Fruit fly (Drosophila melanogaster) whole organism, embryonic: ENCODE measurements around the gene Pvr.

Experiments
- Abd-B ChIP-seq: fragments of 200-800 bp; sonication (Bioruptor generic); optimal IDR thresholded peaks from 2 replicates; lab custom pipeline; 2018; ENCODE audit warnings: missing biosample characterization, mild to moderate bottlenecking, missing genetic modification characterization, moderate library complexity
- Adf1 ChIP-seq: fragments of 200-800 bp; sonication (Bioruptor generic); IDR thresholded peaks from 2 replicates; pipeline ENCODE4 v1.3.6; 2022; ENCODE audit warnings: missing biosample characterization, missing genetic modification characterization
- Asciz ChIP-seq: fragments of 200-800 bp; sonication (Bioruptor generic); optimal IDR thresholded peaks from 2 replicates; lab custom pipeline; 2017; ENCODE audit warnings: missing biosample characterization, mild to moderate bottlenecking, missing genetic modification characterization, missing genetic modification reagents
- Awh ChIP-seq: fragments of 200-800 bp; sonication (Bioruptor generic); IDR thresholded peaks from 2 replicates; pipeline ENCODE4, ENCODE4 v1.3.6; 2022; ENCODE audit warnings: missing biosample characterization, missing genetic modification characterization
- BEAF-32 ChIP-seq: fragments of 200-800 bp; sonication (Bioruptor generic); optimal IDR thresholded peaks from 3 replicates; lab custom pipeline; 2017; ENCODE audit warnings: missing biosample characterization, missing genetic modification characterization, mild to moderate bottlenecking, moderate library complexity, missing genetic modification reagents
- CG10959 ChIP-seq: fragments of 200-800 bp; sonication (Bioruptor generic); IDR thresholded peaks from 2 replicates; pipeline ENCODE4 v1.3.6; 2022; ENCODE audit warnings: missing biosample characterization, missing genetic modification characterization
- CG11723 ChIP-seq: fragments of 200-800 bp; sonication (Bioruptor generic); optimal IDR thresholded peaks from 2 replicates; lab custom pipeline; 2017; ENCODE audit warnings: missing biosample characterization, mild to moderate bottlenecking, missing genetic modification characterization
- CG12236 ChIP-seq: fragments of 200-800 bp; sonication (Bioruptor generic); optimal IDR thresholded peaks from 2 replicates; lab custom pipeline; 2016; ENCODE audit warnings: missing biosample characterization, missing genetic modification characterization
- CG14860 ChIP-seq: fragments of 200-800 bp; sonication (Bioruptor generic); IDR thresholded peaks from 3 replicates; pipeline ENCODE4 v1.3.6; 2022; ENCODE audit warnings: missing biosample characterization, missing genetic modification characterization; ENCODE audit not compliant: partially characterized antibody
- CG15011 ChIP-seq: fragments of 200-800 bp; sonication (Bioruptor generic); optimal IDR thresholded peaks from 3 replicates; lab custom pipeline; 2018; ENCODE audit warnings: missing biosample characterization, mild to moderate bottlenecking, missing genetic modification characterization
- CG15514 ChIP-seq: fragments of 200-800 bp; sonication (Bioruptor generic); optimal IDR thresholded peaks from 3 replicates; lab custom pipeline; 2017; ENCODE audit warnings: missing biosample characterization, missing genetic modification characterization, mild to moderate bottlenecking, moderate library complexity, missing genetic modification reagents
- CG17802 ChIP-seq: fragments of 200-800 bp; sonication (Bioruptor generic); optimal IDR thresholded peaks from 2 replicates; lab custom pipeline; 2018; ENCODE audit warnings: missing biosample characterization, mild to moderate bottlenecking, missing genetic modification characterization, moderate library complexity
- CG18599 ChIP-seq: fragments of 200-800 bp; sonication (Bioruptor generic); optimal IDR thresholded peaks from 3 replicates; lab custom pipeline; 2017; ENCODE audit warnings: missing biosample characterization, missing genetic modification characterization, mild to moderate bottlenecking, moderate library complexity, missing genetic modification reagents
- CG18619 ChIP-seq: fragments of 200-800 bp; sonication (Bioruptor generic); optimal IDR thresholded peaks from 3 replicates; lab custom pipeline; 2017; ENCODE audit warnings: missing biosample characterization, mild to moderate bottlenecking, missing genetic modification characterization
- CG2199 ChIP-seq: fragments of 200-800 bp; sonication (Bioruptor generic); IDR thresholded peaks from 3 replicates; pipeline ENCODE4 v1.3.6; 2022; ENCODE audit warnings: missing biosample characterization, missing genetic modification characterization
- CG30403 ChIP-seq: fragments of 200-800 bp; sonication (Bioruptor generic); optimal IDR thresholded peaks from 3 replicates; lab custom pipeline; 2016; ENCODE audit warnings: missing biosample characterization, missing genetic modification characterization
- CG31388 ChIP-seq: fragments of 200-800 bp; sonication (Bioruptor generic); optimal IDR thresholded peaks from 2 replicates; lab custom pipeline; 2016; ENCODE audit warnings: missing biosample characterization, missing genetic modification characterization
- CG34422 ChIP-seq: fragments of 200-800 bp; sonication (Bioruptor generic); IDR thresholded peaks from 3 replicates; pipeline ENCODE4 v1.3.6; 2022; ENCODE audit warnings: missing biosample characterization, missing genetic modification characterization
- CG42726 ChIP-seq: fragments of 200-800 bp; sonication (Bioruptor generic); IDR thresholded peaks from 2 replicates; pipeline ENCODE4 v1.3.6; 2022; ENCODE audit warnings: missing biosample characterization, missing genetic modification characterization; ENCODE audit not compliant: partially characterized antibody
- CG5245 ChIP-seq: fragments of 200-800 bp; sonication (Bioruptor generic); optimal IDR thresholded peaks from 3 replicates; lab custom pipeline; 2016; ENCODE audit warnings: missing biosample characterization, missing genetic modification characterization
- CG6272 ChIP-seq: fragments of 200-800 bp; sonication (Bioruptor generic); IDR thresholded peaks from 2 replicates; pipeline ENCODE4 v1.3.6; 2022; ENCODE audit warnings: missing biosample characterization, missing genetic modification characterization
- CG6765 ChIP-seq: fragments of 200-800 bp; sonication (Bioruptor generic); optimal IDR thresholded peaks from 3 replicates; lab custom pipeline; 2017; ENCODE audit warnings: missing biosample characterization, mild to moderate bottlenecking, missing genetic modification characterization
- CG6854 ChIP-seq: fragments of 200-800 bp; sonication (Bioruptor generic); optimal IDR thresholded peaks from 3 replicates; lab custom pipeline; 2017; ENCODE audit warnings: missing biosample characterization, mild to moderate bottlenecking, missing genetic modification characterization
- CG8944 ChIP-seq: fragments of 200-800 bp; sonication (Bioruptor generic); optimal IDR thresholded peaks from 3 replicates; lab custom pipeline; 2016; ENCODE audit warnings: missing biosample characterization, missing genetic modification characterization
- CG9932 ChIP-seq: fragments of 200-800 bp; sonication (Bioruptor generic); IDR thresholded peaks from 2 replicates; pipeline ENCODE4 v1.3.6; 2022; ENCODE audit warnings: missing biosample characterization, missing genetic modification characterization
- Dad ChIP-seq: fragments of 200-800 bp; sonication (Bioruptor generic); optimal IDR thresholded peaks from 3 replicates; lab custom pipeline; 2016; ENCODE audit warnings: missing biosample characterization, missing genetic modification characterization
- HmgD ChIP-seq: fragments of 200-800 bp; sonication (Bioruptor generic); optimal IDR thresholded peaks from 3 replicates; lab custom pipeline; 2016; ENCODE audit warnings: missing biosample characterization, missing genetic modification characterization
- Hmr ChIP-seq: fragments of 200-800 bp; sonication (Bioruptor generic); optimal IDR thresholded peaks from 3 replicates; lab custom pipeline; 2017; ENCODE audit warnings: mild to moderate bottlenecking, missing biosample characterization, missing genetic modification reagents, missing genetic modification characterization
- Hr39 ChIP-seq: fragments of >200 bp; optimal IDR thresholded peaks from 2 replicates; lab custom pipeline; 2017
- MTF-1 ChIP-seq: fragments of 200-800 bp; sonication (Bioruptor generic); optimal IDR thresholded peaks from 2 replicates; lab custom pipeline; 2018; ENCODE audit warnings: missing biosample characterization, mild to moderate bottlenecking, missing genetic modification characterization, borderline replicate concordance
- Oli ChIP-seq: fragments of 200-800 bp; sonication (Bioruptor generic); optimal IDR thresholded peaks from 2 replicates; lab custom pipeline; 2018; ENCODE audit warnings: missing biosample characterization, mild to moderate bottlenecking, missing genetic modification characterization, moderate library complexity
- Six4 ChIP-seq: fragments of 200-800 bp; sonication (Bioruptor generic); optimal IDR thresholded peaks from 2 replicates; lab custom pipeline; 2016; ENCODE audit warnings: missing biosample characterization, missing genetic modification characterization
- Sry-β ChIP-seq: fragments of 200-800 bp; sonication (Bioruptor generic); optimal IDR thresholded peaks from 2 replicates; lab custom pipeline; 2018; ENCODE audit warnings: missing biosample characterization, mild to moderate bottlenecking, missing genetic modification characterization, moderate library complexity
- al ChIP-seq: fragments of 200-800 bp; sonication (Bioruptor generic); IDR thresholded peaks from 2 replicates; pipeline ENCODE4 v1.3.6; 2022; ENCODE audit warnings: missing biosample characterization, missing genetic modification characterization
- aop ChIP-seq: fragments of 200-800 bp; sonication (Bioruptor generic); IDR thresholded peaks from 2 replicates; pipeline ENCODE4 v1.3.6; 2022; ENCODE audit warnings: missing biosample characterization, missing genetic modification characterization
- crol ChIP-seq: fragments of 200-800 bp; sonication (Bioruptor generic); IDR thresholded peaks from 2 replicates; pipeline ENCODE4 v1.3.6; 2022; ENCODE audit warnings: missing biosample characterization, missing genetic modification characterization
- esg ChIP-seq: fragments of 200-800 bp; sonication (Bioruptor generic); conservative IDR thresholded peaks from 2 replicates; pipeline ENCODE4 v1.3.6; 2022; ENCODE audit warnings: missing biosample characterization, missing genetic modification characterization
- ewg ChIP-seq: fragments of 200-800 bp; sonication (Bioruptor generic); optimal IDR thresholded peaks from 3 replicates; lab custom pipeline; 2017; ENCODE audit warnings: mild to moderate bottlenecking, missing biosample characterization, missing genetic modification reagents, missing genetic modification characterization
- fru ChIP-seq: fragments of >200 bp; optimal IDR thresholded peaks from 2 replicates; lab custom pipeline; 2017
- fu2 ChIP-seq: fragments of 200-800 bp; sonication (Bioruptor generic); optimal IDR thresholded peaks from 2 replicates; lab custom pipeline; 2016; ENCODE audit warnings: missing biosample characterization, missing genetic modification characterization
- ind ChIP-seq: fragments of 200-800 bp; sonication (Bioruptor generic); optimal IDR thresholded peaks from 3 replicates; lab custom pipeline; 2016; ENCODE audit warnings: missing biosample characterization, missing genetic modification characterization
- insv ChIP-seq, 2 experiments: fragments of 200-800 bp; sonication (Bioruptor generic); optimal IDR thresholded peaks; 3 replicates each; lab custom pipeline; 2016 to 2018; ENCODE audit warnings: missing biosample characterization in 2 of 2, missing genetic modification characterization in 2 of 2
- jumu ChIP-seq: fragments of 200-800 bp; sonication (Bioruptor generic); optimal IDR thresholded peaks from 3 replicates; lab custom pipeline; 2016; ENCODE audit warnings: missing biosample characterization, missing genetic modification characterization
- maf-S ChIP-seq: fragments of 200-800 bp; sonication (Bioruptor generic); optimal IDR thresholded peaks from 2 replicates; lab custom pipeline; 2016; ENCODE audit warnings: missing biosample characterization, missing genetic modification characterization
- mirr ChIP-seq: fragments of 200-800 bp; sonication (Bioruptor generic); optimal IDR thresholded peaks from 3 replicates; lab custom pipeline; 2018; ENCODE audit warnings: missing biosample characterization, mild to moderate bottlenecking, missing genetic modification characterization
- oc ChIP-seq: fragments of 200-800 bp; sonication (Bioruptor generic); optimal IDR thresholded peaks from 2 replicates; lab custom pipeline; 2018; ENCODE audit warnings: missing biosample characterization, mild to moderate bottlenecking, missing genetic modification characterization, moderate library complexity
- peb ChIP-seq: fragments of 200-800 bp; sonication (Bioruptor generic); IDR thresholded peaks from 2 replicates; pipeline ENCODE4 v1.3.6; 2022; ENCODE audit warnings: missing biosample characterization, missing genetic modification characterization
- ranshi ChIP-seq: fragments of 200-800 bp; sonication (Bioruptor generic); IDR thresholded peaks from 2 replicates; pipeline ENCODE4 v1.3.6; 2022; ENCODE audit warnings: missing biosample characterization, missing genetic modification characterization
- tap ChIP-seq: fragments of 200-800 bp; optimal IDR thresholded peaks from 3 replicates; lab custom pipeline; 2019; ENCODE audit warnings: missing biosample characterization, mild to moderate bottlenecking, missing genetic modification characterization, moderate library complexity
- zfh1 ChIP-seq: fragments of 200-800 bp; sonication (Bioruptor generic); IDR thresholded peaks from 3 replicates; pipeline ENCODE4 v1.3.6; 2022; ENCODE audit warnings: missing biosample characterization, missing genetic modification characterization

Pvr gene

dm6 chr2L:8274958-8275584 lies 35.4 kb upstream of the Pvr start (continued):
- TF ChIP-seq HmgD (no peak), CG2199 (GFP tag; lab: Robert Waterston, UW) (peak; percentile 56; the same call in 1 of the 3 replicates), CG6765 (GFP tag; lab: Kevin White, UChicago) (no peak), CG34422 (GFP tag; lab: Robert Waterston, UW) (0 out of 3 replicates have a peak, but pooled peaks have one; percentile 41), al (GFP tag; lab: Robert Waterston, UW) (no peak), Hmr (GFP tag; lab: Kevin White, UChicago) (peak; percentile 50), esg (GFP tag; lab: Robert Waterston, UW) (peak; percentile 26; the same call in 1 of the 2 replicates), CG11723 (GFP tag; lab: Kevin White, UChicago) (peak; percentile 14), CG10959 (GFP tag; lab: Robert Waterston, UW) (peak; percentile 54), CG18599 (GFP tag; lab: Kevin White, UChicago) (peak; percentile 48), Adf1 (no peak), insv (GFP tag; optimal IDR thresholded peaks at IDR 0.05; lab: Kevin White, UChicago) (peak in 1 of 2 experiments; percentile 17), CG15514 (GFP tag; lab: Kevin White, UChicago) (no peak), CG15011 (GFP tag; lab: Kevin White, UChicago) (peak; percentile 49), aop (no peak), Awh (GFP tag; lab: Robert Waterston, UW) (0 out of 2 replicates have a peak, but pooled peaks have one; percentile 35), ranshi (peak; percentile 53; the same call in 1 of the 2 replicates), MTF-1 (peak; percentile 27), oc (peak; percentile 38), Dad (GFP tag; lab: Kevin White, UChicago) (no peak), fu2 (GFP tag; lab: Kevin White, UChicago) (no peak), CG12236 (GFP tag; lab: Kevin White, UChicago) (no peak), mirr (no peak), Hr39 (lab: Kevin White, UChicago) (no peak), Oli (tag; lab: Kevin White, UChicago) (peak; percentile 76), CG8944 (GFP tag; lab: Kevin White, UChicago) (no peak), CG14860 (GFP tag; lab: Robert Waterston, UW) (no peak), CG17802 (tag; lab: Kevin White, UChicago) (peak; percentile 29), CG6272 (no peak), CG6854 (GFP tag; lab: Kevin White, UChicago) (peak; percentile 42), zfh1 (GFP tag; lab: Robert Waterston, UW) (peak; percentile 69; the same call in 2 of the 3 replicates), maf-S (GFP tag; lab: Kevin White, UChicago) (no peak), Asciz (GFP tag; lab: Kevin White, UChicago) (peak; percentile 51), Six4 (GFP tag; lab: Kevin White, UChicago) (peak; percentile 64), CG18619 (GFP tag; lab: Kevin White, UChicago) (peak; percentile 40), tap (tag; lab: Kevin White, UChicago) (peak; percentile 63), peb (GFP tag; lab: Robert Waterston, UW) (peak; percentile 28; the same call in 1 of the 2 replicates), ewg (peak; percentile 33), fru (no peak), jumu (no peak), crol (GFP tag; lab: Robert Waterston, UW) (no peak), Sry-β (GFP tag; lab: Kevin White, UChicago) (no peak), CG30403 (GFP tag; lab: Kevin White, UChicago) (peak; percentile 70), CG31388 (GFP tag; lab: Kevin White, UChicago) (no peak), BEAF-32 (GFP tag; lab: Kevin White, UChicago) (no peak), ind (GFP tag; lab: Kevin White, UChicago) (peak; percentile 39), CG9932 (GFP tag; lab: Robert Waterston, UW) (no peak), CG42726 (GFP tag; lab: Robert Waterston, UW) (no peak), CG5245 (GFP tag; lab: Kevin White, UChicago) (peak; percentile 4), Abd-B (GFP tag; lab: Kevin White, UChicago) (peak; percentile 23)
